Worm (Caenorhabditis elegans) whole organism, late embryonic: ENCODE results near the gene F46F2.3.

ENCODE experiments used
- C08G9.2 ChIP-seq: sonication (generic microtip); optimal IDR thresholded peaks from 2 replicates; lab custom pipeline; 2016; ENCODE audit warnings: mild to moderate bottlenecking, missing genetic modification characterization, moderate library complexity, missing compliant biosample characterization
- K02D7.2 ChIP-seq: sonication (generic microtip); optimal IDR thresholded peaks from 2 replicates; lab custom pipeline; 2017; ENCODE audit warnings: mild to moderate bottlenecking, missing genetic modification characterization, missing compliant biosample characterization
- K09A11.1 ChIP-seq: sonication (generic microtip); optimal IDR thresholded peaks from 2 replicates; lab custom pipeline; 2017; ENCODE audit warnings: antibody characterized with exemption, mild to moderate bottlenecking, missing genetic modification characterization, missing compliant biosample characterization; ENCODE audit not compliant: insufficient read depth
- Y22D7AL.16 ChIP-seq: sonication (generic microtip); optimal IDR thresholded peaks from 2 replicates; lab custom pipeline; 2016; ENCODE audit warnings: missing genetic modification characterization, missing compliant biosample characterization
- ahr-1 ChIP-seq: sonication (generic microtip); optimal IDR thresholded peaks from 2 replicates; lab custom pipeline; 2016; ENCODE audit warnings: missing genetic modification characterization, missing compliant biosample characterization
- ama-1 ChIP-seq: fragments of 150-350 bp; optimal IDR thresholded peaks from 2 replicates; lab custom pipeline; 2014
- ceh-14 ChIP-seq: sonication (generic microtip); optimal IDR thresholded peaks from 2 replicates; lab custom pipeline; 2016; ENCODE audit warnings: missing genotype, missing genetic modification characterization, missing compliant biosample characterization
- ceh-18 ChIP-seq: sonication (generic microtip); optimal IDR thresholded peaks from 2 replicates; lab custom pipeline; 2016; ENCODE audit warnings: missing genetic modification characterization, missing compliant biosample characterization
- ceh-19 ChIP-seq: fragments of 200-800 bp; sonication (Bioruptor generic); optimal IDR thresholded peaks from 2 replicates; lab custom pipeline; 2018; ENCODE audit warnings: mild to moderate bottlenecking, missing genetic modification characterization, missing compliant biosample characterization
- ceh-2 ChIP-seq: sonication (generic microtip); optimal IDR thresholded peaks from 2 replicates; lab custom pipeline; 2016; ENCODE audit warnings: missing genotype, missing genetic modification characterization, missing compliant biosample characterization
- ceh-22 ChIP-seq: sonication (generic microtip); optimal IDR thresholded peaks from 2 replicates; lab custom pipeline; 2017; ENCODE audit warnings: missing biosample characterization, missing genetic modification characterization
- ceh-31 ChIP-seq: sonication (generic microtip); optimal IDR thresholded peaks from 2 replicates; lab custom pipeline; 2016; ENCODE audit warnings: missing genetic modification characterization, missing compliant biosample characterization
- ceh-34 ChIP-seq: sonication (generic microtip); optimal IDR thresholded peaks from 2 replicates; lab custom pipeline; 2016; ENCODE audit warnings: mild to moderate bottlenecking, missing genetic modification characterization, missing compliant biosample characterization
- ceh-9 ChIP-seq: sonication (generic microtip); optimal IDR thresholded peaks from 2 replicates; lab custom pipeline; 2016; ENCODE audit warnings: mild to moderate bottlenecking, missing genetic modification characterization, inconsistent platforms, missing compliant biosample characterization
- che-1 ChIP-seq: sonication (generic microtip); optimal IDR thresholded peaks from 2 replicates; lab custom pipeline; 2016; ENCODE audit warnings: mild to moderate bottlenecking, missing genetic modification characterization, missing compliant biosample characterization
- dmd-4 ChIP-seq: sonication (generic microtip); optimal IDR thresholded peaks from 2 replicates; lab custom pipeline; 2016; ENCODE audit warnings: borderline replicate concordance, missing genetic modification characterization, missing compliant biosample characterization
- dve-1 ChIP-seq: sonication (generic microtip); optimal IDR thresholded peaks from 2 replicates; lab custom pipeline; 2017; ENCODE audit warnings: antibody characterized with exemption, mild to moderate bottlenecking, missing genetic modification characterization, missing compliant biosample characterization
- elt-2 ChIP-seq: sonication (generic microtip); optimal IDR thresholded peaks from 2 replicates; lab custom pipeline; 2016; ENCODE audit warnings: missing genetic modification reagents, missing genetic modification characterization, missing compliant biosample characterization
- fax-1 ChIP-seq: sonication (generic microtip); optimal IDR thresholded peaks from 2 replicates; lab custom pipeline; 2016; ENCODE audit warnings: missing genotype, missing genetic modification characterization, missing compliant biosample characterization
- fkh-10 ChIP-seq: fragments of 150-350 bp; optimal IDR thresholded peaks from 2 replicates; lab custom pipeline; 2014; ENCODE audit warnings: missing biosample characterization, missing genetic modification reagents, missing genetic modification characterization
- fkh-6 ChIP-seq: sonication (generic microtip); optimal IDR thresholded peaks from 2 replicates; lab custom pipeline; 2016; ENCODE audit warnings: missing genetic modification characterization, missing compliant biosample characterization
- hlh-13 ChIP-seq: fragments of 200-800 bp; sonication (Bioruptor generic); optimal IDR thresholded peaks from 2 replicates; lab custom pipeline; 2018; ENCODE audit warnings: mild to moderate bottlenecking, missing genetic modification characterization, missing compliant biosample characterization
- hlh-15 ChIP-seq: sonication (generic microtip); optimal IDR thresholded peaks from 2 replicates; lab custom pipeline; 2016; ENCODE audit warnings: missing genetic modification characterization, missing compliant biosample characterization
- hlh-6 ChIP-seq: sonication (generic microtip); optimal IDR thresholded peaks from 2 replicates; lab custom pipeline; 2016; ENCODE audit warnings: missing genotype, missing genetic modification characterization, missing compliant biosample characterization
- hlh-8 ChIP-seq: sonication (generic microtip); optimal IDR thresholded peaks from 2 replicates; lab custom pipeline; 2016; ENCODE audit warnings: missing genotype, missing genetic modification characterization, missing compliant biosample characterization
- lin-11 ChIP-seq: fragments of 200-800 bp; sonication (Bioruptor generic); optimal IDR thresholded peaks from 2 replicates; lab custom pipeline; 2018; ENCODE audit warnings: mild to moderate bottlenecking, missing genetic modification characterization, missing compliant biosample characterization
- madf-2 ChIP-seq: sonication (generic microtip); optimal IDR thresholded peaks from 2 replicates; lab custom pipeline; 2017; ENCODE audit warnings: missing genetic modification characterization, missing compliant biosample characterization
- nfya-1 ChIP-seq: sonication (generic microtip); optimal IDR thresholded peaks from 2 replicates; lab custom pipeline; 2017; ENCODE audit warnings: missing genetic modification characterization, mild to moderate bottlenecking, missing compliant biosample characterization, antibody characterized with exemption, moderate library complexity
- nhr-232 ChIP-seq: sonication (generic microtip); optimal IDR thresholded peaks from 2 replicates; lab custom pipeline; 2016; ENCODE audit warnings: missing genetic modification characterization, missing compliant biosample characterization
- npax-4 ChIP-seq: sonication (generic microtip); optimal IDR thresholded peaks from 2 replicates; lab custom pipeline; 2016; ENCODE audit warnings: missing genetic modification characterization, missing compliant biosample characterization
- pat-9 ChIP-seq: fragments of 200-800 bp; sonication (Bioruptor generic); optimal IDR thresholded peaks from 2 replicates; lab custom pipeline; 2018; ENCODE audit warnings: mild to moderate bottlenecking, missing genetic modification characterization, moderate library complexity, missing compliant biosample characterization
- pax-1 ChIP-seq: fragments of 150-350 bp; optimal IDR thresholded peaks from 2 replicates; lab custom pipeline; 2014; ENCODE audit warnings: missing biosample characterization, missing genetic modification characterization
- pha-2 ChIP-seq: sonication (generic microtip); optimal IDR thresholded peaks from 2 replicates; lab custom pipeline; 2017; ENCODE audit warnings: mild to moderate bottlenecking, missing genetic modification characterization, missing compliant biosample characterization
- pros-1 ChIP-seq: fragments of 150-350 bp; optimal IDR thresholded peaks from 2 replicates; lab custom pipeline; 2014; ENCODE audit warnings: missing biosample characterization, missing genetic modification reagents, missing genetic modification characterization
- ref-2 ChIP-seq: sonication (generic microtip); optimal IDR thresholded peaks from 2 replicates; lab custom pipeline; 2016; ENCODE audit warnings: missing genetic modification characterization, missing compliant biosample characterization
- rnt-1 ChIP-seq: sonication (generic microtip); optimal IDR thresholded peaks from 2 replicates; lab custom pipeline; 2016; ENCODE audit warnings: missing genetic modification characterization, missing compliant biosample characterization
- sox-2 ChIP-seq: fragments of 200-800 bp; sonication (Bioruptor generic); IDR thresholded peaks from 2 replicates; pipeline ENCODE4 v1.3.6; 2022; ENCODE audit warnings: missing genetic modification reagents, missing genetic modification characterization, missing compliant biosample characterization
- sox-4 ChIP-seq: sonication (generic microtip); optimal IDR thresholded peaks from 2 replicates; lab custom pipeline; 2017; ENCODE audit warnings: mild to moderate bottlenecking, missing genetic modification characterization, inconsistent platforms, missing compliant biosample characterization
- tbx-2 ChIP-seq: sonication (generic microtip); optimal IDR thresholded peaks from 2 replicates; lab custom pipeline; 2016; ENCODE audit warnings: missing genetic modification characterization, missing compliant biosample characterization
- ttx-3 ChIP-seq: sonication (generic microtip); optimal IDR thresholded peaks from 2 replicates; lab custom pipeline; 2016; ENCODE audit warnings: missing genetic modification reagents, missing genetic modification characterization, missing compliant biosample characterization
- unc-42 ChIP-seq: sonication (generic microtip); optimal IDR thresholded peaks from 2 replicates; lab custom pipeline; 2016; ENCODE audit warnings: missing genotype, missing genetic modification characterization, missing compliant biosample characterization
- unc-55 ChIP-seq: sonication (generic microtip); optimal IDR thresholded peaks from 2 replicates; lab custom pipeline; 2017; ENCODE audit warnings: missing biosample characterization, missing genetic modification reagents, missing genetic modification characterization
- unc-86 ChIP-seq: sonication (generic microtip); optimal IDR thresholded peaks from 2 replicates; lab custom pipeline; 2016; ENCODE audit warnings: missing genetic modification characterization, missing compliant biosample characterization
- zip-5 ChIP-seq: sonication (generic microtip); optimal IDR thresholded peaks from 2 replicates; lab custom pipeline; 2016; ENCODE audit warnings: missing genetic modification characterization, missing compliant biosample characterization
- ztf-16 ChIP-seq: sonication (generic microtip); optimal IDR thresholded peaks from 2 replicates; lab custom pipeline; 2017; ENCODE audit warnings: missing genetic modification characterization, missing compliant biosample characterization

F46F2.3 gene

ce11 chrX:15280318-15280717 is 20.2 kb upstream of the F46F2.3 start:
- TF ChIP-seq hlh-15 (tag; lab: Kevin White, UChicago) (no peak), ttx-3 (no peak), C08G9.2 (tag; lab: Kevin White, UChicago) (no peak), ceh-34 (no peak), fkh-10 (no peak), pax-1 (tag; lab: Kevin White, UChicago) (no peak), pros-1 (tag; lab: Kevin White, UChicago) (no peak), nfya-1 (tag; lab: Kevin White, UChicago) (no peak), Y22D7AL.16 (tag; lab: Kevin White, UChicago) (no peak), ahr-1 (tag; lab: Kevin White, UChicago) (no peak)

- TF ChIP-seq che-1 (tag; lab: Kevin White, UChicago) (no peak), pha-2 (peak; percentile 59), dve-1 (tag; lab: Kevin White, UChicago) (peak; percentile 11), npax-4 (no peak), ceh-22 (tag; lab: Kevin White, UChicago) (peak; percentile 56), dmd-4 (tag; lab: Kevin White, UChicago) (no peak)
These were observed 19.2 kb upstream of the F46F2.3 start for ce11 chrX:15279301-15279700.

ce11 chrX:15278593-15278992 is 18.5 kb upstream of the F46F2.3 start:
- TF ChIP-seq fax-1: no peak
- no peak for TF ChIP-seq hlh-13 (GFP tag; lab: Kevin White, UChicago)
- no peak for TF ChIP-seq pha-2
- TF ChIP-seq C08G9.2 (tag; lab: Kevin White, UChicago): no peak
- TF ChIP-seq elt-2 (tag; lab: Kevin White, UChicago): no peak
- TF ChIP-seq ztf-16 (tag; lab: Kevin White, UChicago): no peak
- TF ChIP-seq nhr-232 (tag; lab: Kevin White, UChicago): no peak
- TF ChIP-seq npax-4: no peak
- TF ChIP-seq ceh-34: no peak
- TF ChIP-seq hlh-8: no peak
- no peak for TF ChIP-seq sox-2 (GFP tag; lab: Robert Waterston, UW)
- TF ChIP-seq ceh-9 (tag; lab: Kevin White, UChicago): no peak
- no peak for TF ChIP-seq madf-2 (tag; lab: Kevin White, UChicago)
- no peak for TF ChIP-seq lin-11
- TF ChIP-seq unc-86 (tag; lab: Kevin White, UChicago): no peak
- TF ChIP-seq unc-55 (GFP tag; lab: Kevin White, UChicago): no peak
- no peak for TF ChIP-seq ama-1 (lab: Kevin White, UChicago)

ce11 chrX:15277714-15278187 is 17.7 kb upstream of the F46F2.3 start, which contains the start of gene kin-20:
Gene kin-20 (minus strand): TSS chrX:15277764.
- TF ChIP-seq K09A11.1 (no peak), hlh-13 (GFP tag; lab: Kevin White, UChicago) (peak; percentile 7), rnt-1 (tag; lab: Kevin White, UChicago) (peak; percentile 10), ref-2 (peak; percentile 22), zip-5 (no peak), unc-42 (no peak), nfya-1 (tag; lab: Kevin White, UChicago) (peak; percentile 39), fkh-10 (no peak), ceh-31 (tag; lab: Kevin White, UChicago) (peak; percentile 31), fkh-6 (tag; lab: Kevin White, UChicago) (no peak), ceh-34 (peak; percentile 23), K02D7.2 (tag; lab: Kevin White, UChicago) (no peak)

- TF ChIP-seq ceh-19 (peak; percentile 14), che-1 (tag; lab: Kevin White, UChicago) (no peak), ceh-14 (tag; lab: Kevin White, UChicago) (no peak), ceh-31 (tag; lab: Kevin White, UChicago) (peak; percentile 81), ceh-2 (tag; lab: Kevin White, UChicago) (peak; percentile 11), unc-42 (peak; percentile 97), hlh-6 (tag; lab: Kevin White, UChicago) (no peak), pax-1 (tag; lab: Kevin White, UChicago) (no peak), nfya-1 (tag; lab: Kevin White, UChicago) (peak; percentile 68), zip-5 (no peak), tbx-2 (peak; percentile 66), fkh-10 (peak; percentile 29), pat-9 (no peak), ama-1 (lab: Kevin White, UChicago) (no peak), ceh-34 (peak; percentile 43), sox-4 (no peak), unc-55 (GFP tag; lab: Kevin White, UChicago) (peak; percentile 56), ceh-18 (tag; lab: Kevin White, UChicago) (peak; percentile 65), dve-1 (tag; lab: Kevin White, UChicago) (peak; percentile 71), rnt-1 (tag; lab: Kevin White, UChicago) (peak; percentile 19), ttx-3 (no peak)
- TF ChIP-seq, all 69 proteins: peak for 12
These were observed 16.7 kb upstream of the F46F2.3 start for ce11 chrX:15276774-15277173.
